Comparison of ENCODE assay signal across 1 fruit fly cellular context in the genomic region with DNA sequence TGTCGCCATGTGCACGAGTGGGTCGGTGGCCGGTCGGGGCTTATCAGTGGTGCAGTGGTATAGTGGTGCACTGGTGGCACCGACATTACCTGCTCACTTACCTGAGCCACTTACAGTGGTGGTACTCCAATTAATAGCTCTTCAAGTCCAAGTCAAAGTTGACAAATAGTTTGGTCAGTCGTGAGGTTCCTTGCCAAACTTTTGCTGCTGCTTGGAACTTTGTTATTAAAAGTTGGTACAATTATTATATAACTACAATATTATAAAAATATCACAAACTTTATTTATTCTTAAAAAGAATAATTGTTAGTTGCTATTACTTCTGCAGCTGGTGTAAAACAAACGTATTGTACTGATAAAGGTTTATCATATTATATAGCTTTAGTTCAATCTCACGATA.
TF ChIP-seq lines count a peak whose summit lies in the region.

No protein-coding gene starts in this region.

TF ChIP-seq in whole organism, embryonic, 481 proteins besides CTCF, POLR2A, EP300 and RAD21 (continued from another document):
- TF ChIP-seq fd3F (GFP tag; optimal IDR thresholded peaks at IDR 0.05; lab: Kevin White, UChicago): no peak
- no peak for TF ChIP-seq sna (GFP tag; IDR thresholded peaks at IDR 0.05; lab: Robert Waterston, UW; ENCODE audit: partially characterized antibody)
- peak; percentile 23 for TF ChIP-seq Med (GFP tag; lab: Kevin White, UChicago)
- TF ChIP-seq Hr51 (GFP tag; optimal IDR thresholded peaks at IDR 0.05; lab: Kevin White, UChicago): peak in 1 of 2 experiments; percentile 34
- TF ChIP-seq prd (optimal IDR thresholded peaks at IDR 0.05; lab: Kevin White, UChicago): no peak
- peak; percentile 44; the same call in 2 of the 3 replicates for TF ChIP-seq prd (GFP tag; IDR thresholded peaks at IDR 0.05; lab: Robert Waterston, UW)
- no peak for TF ChIP-seq z (GFP tag; IDR thresholded peaks at IDR 0.05; lab: Robert Waterston, UW)
- TF ChIP-seq H15 (GFP tag; IDR thresholded peaks at IDR 0.05; lab: Robert Waterston, UW): no peak
- no peak for TF ChIP-seq CG12769 (tag; optimal IDR thresholded peaks at IDR 0.05; lab: Kevin White, UChicago)
- no peak for TF ChIP-seq E2f2 (GFP tag; IDR thresholded peaks at IDR 0.05; lab: Robert Waterston, UW)
- no peak for TF ChIP-seq ATbp (GFP tag; optimal IDR thresholded peaks at IDR 0.05; lab: Kevin White, UChicago)
- no peak for TF ChIP-seq CG11504 (tag; optimal IDR thresholded peaks at IDR 0.05; lab: Kevin White, UChicago)
- no peak for TF ChIP-seq Sox100B (GFP tag; optimal IDR thresholded peaks at IDR 0.05; lab: Kevin White, UChicago)
- TF ChIP-seq HLH54F (GFP tag; optimal IDR thresholded peaks at IDR 0.05; lab: Kevin White, UChicago): no peak
- no peak for TF ChIP-seq sug (tag; optimal IDR thresholded peaks at IDR 0.05; lab: Kevin White, UChicago)
- TF ChIP-seq Kr (GFP tag; optimal IDR thresholded peaks at IDR 0.05; lab: Kevin White, UChicago): no peak
- no peak for TF ChIP-seq CG11456 (GFP tag; IDR thresholded peaks at IDR 0.05; lab: Robert Waterston, UW)
- no peak for TF ChIP-seq nom (GFP tag; optimal IDR thresholded peaks at IDR 0.05; lab: Kevin White, UChicago)
- peak; percentile 30; the same call in 1 of the 2 replicates for TF ChIP-seq Ptx1 (GFP tag; IDR thresholded peaks at IDR 0.05; lab: Robert Waterston, UW)
- TF ChIP-seq Hr3 (GFP tag; optimal IDR thresholded peaks at IDR 0.05; lab: Kevin White, UChicago): no peak
- peak; percentile 10 for TF ChIP-seq dmrt99B (tag; optimal IDR thresholded peaks at IDR 0.05; lab: Kevin White, UChicago)
- no peak for TF ChIP-seq salm (tag; optimal IDR thresholded peaks at IDR 0.05; lab: Kevin White, UChicago)
- TF ChIP-seq rib (GFP tag; IDR thresholded peaks at IDR 0.05; lab: Robert Waterston, UW): no peak
- no peak for TF ChIP-seq CG1233 (GFP tag; optimal IDR thresholded peaks at IDR 0.05; lab: Kevin White, UChicago)
- 0 out of 3 replicates have a peak, but pooled peaks have one; percentile 12 for TF ChIP-seq gce (GFP tag; IDR thresholded peaks at IDR 0.05; lab: Robert Waterston, UW)
- no peak for TF ChIP-seq CG7928 (GFP tag; optimal IDR thresholded peaks at IDR 0.05; lab: Kevin White, UChicago)
- TF ChIP-seq grau (tag; optimal IDR thresholded peaks at IDR 0.05; lab: Kevin White, UChicago): peak; percentile 5
- TF ChIP-seq CG17385 (GFP tag; optimal IDR thresholded peaks at IDR 0.05; lab: Kevin White, UChicago): no peak
- TF ChIP-seq Dll (GFP tag; IDR thresholded peaks at IDR 0.05; lab: Robert Waterston, UW; ENCODE audit: partially characterized antibody): no peak
- TF ChIP-seq pzg (GFP tag; optimal IDR thresholded peaks at IDR 0.05; lab: Kevin White, UChicago): no peak
- no peak for TF ChIP-seq fd102C (GFP tag; optimal IDR thresholded peaks at IDR 0.05; lab: Kevin White, UChicago)
- peak in 1 of 2 experiments; percentile 40 for TF ChIP-seq Pdp1 (GFP tag; optimal IDR thresholded peaks at IDR 0.05; lab: Kevin White, UChicago)
- TF ChIP-seq CG15011 (GFP tag; optimal IDR thresholded peaks at IDR 0.05; lab: Kevin White, UChicago): no peak
- peak; percentile 25; the same call in 1 of the 2 replicates for TF ChIP-seq CG6272 (GFP tag; IDR thresholded peaks at IDR 0.05; lab: Robert Waterston, UW)
- TF ChIP-seq CG12071 (GFP tag; optimal IDR thresholded peaks at IDR 0.05; lab: Kevin White, UChicago): no peak
- no peak for TF ChIP-seq bowl (GFP tag; IDR thresholded peaks at IDR 0.05; lab: Robert Waterston, UW)
- no peak for TF ChIP-seq Spps (tag; optimal IDR thresholded peaks at IDR 0.05; lab: Kevin White, UChicago)
- no peak for TF ChIP-seq CG10462 (GFP tag; optimal IDR thresholded peaks at IDR 0.05; lab: Kevin White, UChicago)
- TF ChIP-seq onecut (GFP tag; IDR thresholded peaks at IDR 0.05; lab: Robert Waterston, UW): no peak
- TF ChIP-seq Dfd (GFP tag; optimal IDR thresholded peaks at IDR 0.05; lab: Kevin White, UChicago): no peak
- no peak for TF ChIP-seq Scr (GFP tag; IDR thresholded peaks at IDR 0.05; lab: Robert Waterston, UW; ENCODE audit: partially characterized antibody)
- TF ChIP-seq CG11695 (GFP tag; IDR thresholded peaks at IDR 0.05; lab: Robert Waterston, UW): peak; percentile 55; the same call in 1 of the 3 replicates
- TF ChIP-seq Tbp (GFP tag; optimal IDR thresholded peaks at IDR 0.05; lab: Kevin White, UChicago): no peak
- TF ChIP-seq Dad (GFP tag; optimal IDR thresholded peaks at IDR 0.05; lab: Kevin White, UChicago): no peak
- no peak for TF ChIP-seq Sry-δ (GFP tag; optimal IDR thresholded peaks at IDR 0.05; lab: Kevin White, UChicago)
- TF ChIP-seq CG6654 (GFP tag; optimal IDR thresholded peaks at IDR 0.05; lab: Kevin White, UChicago): peak; percentile 81
- no peak for TF ChIP-seq zen (tag; optimal IDR thresholded peaks at IDR 0.05; lab: Kevin White, UChicago)
- TF ChIP-seq chinmo (GFP tag; IDR thresholded peaks at IDR 0.05; lab: Robert Waterston, UW; ENCODE audit: partially characterized antibody): no peak
- TF ChIP-seq CG7357 (GFP tag; IDR thresholded peaks at IDR 0.05; lab: Robert Waterston, UW): 0 out of 3 replicates have a peak, but pooled peaks have one; percentile 29
- no peak for TF ChIP-seq sens (GFP tag; lab: Kevin White, UChicago)
- TF ChIP-seq wek (GFP tag; optimal IDR thresholded peaks at IDR 0.05; lab: Kevin White, UChicago): no peak
- 0 out of 3 replicates have a peak, but pooled peaks have one; percentile 12 for TF ChIP-seq ci (GFP tag; IDR thresholded peaks at IDR 0.05; lab: Robert Waterston, UW)
- TF ChIP-seq CG16779 (GFP tag; IDR thresholded peaks at IDR 0.05; lab: Robert Waterston, UW): no peak
- TF ChIP-seq gfzf (GFP tag; optimal IDR thresholded peaks at IDR 0.05; lab: Kevin White, UChicago): no peak
- no peak for TF ChIP-seq CG17361 (GFP tag; IDR thresholded peaks at IDR 0.05; lab: Robert Waterston, UW)
- no peak for TF ChIP-seq disco-r (GFP tag; optimal IDR thresholded peaks at IDR 0.05; lab: Kevin White, UChicago)
- no peak for TF ChIP-seq CG33213 (GFP tag; optimal IDR thresholded peaks at IDR 0.05; lab: Kevin White, UChicago)
- no peak for TF ChIP-seq CG4854 (GFP tag; optimal IDR thresholded peaks at IDR 0.05; lab: Kevin White, UChicago)
- no peak for TF ChIP-seq CG9727 (GFP tag; optimal IDR thresholded peaks at IDR 0.05; lab: Kevin White, UChicago)
- no peak for TF ChIP-seq pb (GFP tag; optimal IDR thresholded peaks at IDR 0.05; lab: Kevin White, UChicago)
- no peak for TF ChIP-seq ERR (GFP tag; optimal IDR thresholded peaks at IDR 0.05; lab: Kevin White, UChicago)
- 0 out of 2 replicates have a peak, but pooled peaks have one; percentile 20 for TF ChIP-seq Xrp1 (GFP tag; IDR thresholded peaks at IDR 0.05; lab: Robert Waterston, UW)
- TF ChIP-seq hb (GFP tag; IDR thresholded peaks at IDR 0.05; lab: Robert Waterston, UW; ENCODE audit: partially characterized antibody): no peak
- no peak for TF ChIP-seq HmgZ (tag; optimal IDR thresholded peaks at IDR 0.05; lab: Kevin White, UChicago)
- TF ChIP-seq ken (GFP tag; IDR thresholded peaks at IDR 0.05; lab: Robert Waterston, UW): peak; percentile 47; the same call in 1 of the 3 replicates
- peak; percentile 5 for TF ChIP-seq CG17359 (tag; optimal IDR thresholded peaks at IDR 0.05; lab: Kevin White, UChicago)
- TF ChIP-seq CG9817 (tag; optimal IDR thresholded peaks at IDR 0.05; lab: Kevin White, UChicago): peak; percentile 16
- TF ChIP-seq pan (optimal IDR thresholded peaks at IDR 0.05; lab: Kevin White, UChicago): no peak
- TF ChIP-seq pan (GFP tag; optimal IDR thresholded peaks at IDR 0.05 in 1 of 2, IDR thresholded peaks at IDR 0.05 in 1 of 2): no peak
- TF ChIP-seq CG9437 (GFP tag; optimal IDR thresholded peaks at IDR 0.05; lab: Kevin White, UChicago): no peak
- TF ChIP-seq CG32772 (GFP tag; IDR thresholded peaks at IDR 0.05; lab: Robert Waterston, UW): no peak
- no peak for TF ChIP-seq CG10565 (GFP tag; optimal IDR thresholded peaks at IDR 0.05; lab: Kevin White, UChicago)
- TF ChIP-seq D19A (tag; optimal IDR thresholded peaks at IDR 0.05; lab: Kevin White, UChicago): peak; percentile 55
- TF ChIP-seq CG34422 (GFP tag; IDR thresholded peaks at IDR 0.05; lab: Robert Waterston, UW): no peak
- TF ChIP-seq CG3726 (GFP tag; IDR thresholded peaks at IDR 0.05; lab: Robert Waterston, UW): no peak
- 0 out of 2 replicates have a peak, but pooled peaks have one; percentile 22 for TF ChIP-seq Rx (GFP tag; IDR thresholded peaks at IDR 0.05; lab: Robert Waterston, UW)
- TF ChIP-seq Hey (tag; optimal IDR thresholded peaks at IDR 0.05; lab: Kevin White, UChicago): no peak
- TF ChIP-seq pum (GFP tag; optimal IDR thresholded peaks at IDR 0.05; lab: Kevin White, UChicago): no peak
- TF ChIP-seq dimm (GFP tag; IDR thresholded peaks at IDR 0.05; lab: Robert Waterston, UW): no peak
- TF ChIP-seq unpg (GFP tag; optimal IDR thresholded peaks at IDR 0.05; lab: Kevin White, UChicago): peak; percentile 25
- no peak for TF ChIP-seq sqz (GFP tag; optimal IDR thresholded peaks at IDR 0.05; lab: Kevin White, UChicago)
- TF ChIP-seq fd64A (GFP tag; optimal IDR thresholded peaks at IDR 0.05; lab: Kevin White, UChicago): no peak
- no peak for TF ChIP-seq knrl (GFP tag; IDR thresholded peaks at IDR 0.05; lab: Robert Waterston, UW; ENCODE audit: partially characterized antibody)
- no peak for TF ChIP-seq CG6765 (GFP tag; optimal IDR thresholded peaks at IDR 0.05; lab: Kevin White, UChicago)
- no peak for TF ChIP-seq seq (GFP tag; IDR thresholded peaks at IDR 0.05; lab: Robert Waterston, UW)
- no peak for TF ChIP-seq ap (GFP tag; IDR thresholded peaks at IDR 0.05; lab: Robert Waterston, UW)
- no peak for TF ChIP-seq vnd (GFP tag; IDR thresholded peaks at IDR 0.05; lab: Robert Waterston, UW; ENCODE audit: partially characterized antibody)
- TF ChIP-seq gcm (GFP tag; optimal IDR thresholded peaks at IDR 0.05; lab: Kevin White, UChicago): no peak
- peak; percentile 11 for TF ChIP-seq Oli (tag; optimal IDR thresholded peaks at IDR 0.05; lab: Kevin White, UChicago)
- peak; percentile 27 for TF ChIP-seq CG13424 (tag; optimal IDR thresholded peaks at IDR 0.05; lab: Kevin White, UChicago)
- TF ChIP-seq CG1792 (GFP tag; optimal IDR thresholded peaks at IDR 0.05; lab: Kevin White, UChicago): no peak
- TF ChIP-seq CG18262 (tag; optimal IDR thresholded peaks at IDR 0.05; lab: Kevin White, UChicago): no peak
- TF ChIP-seq CG11696 (GFP tag; IDR thresholded peaks at IDR 0.05; lab: Robert Waterston, UW): peak; percentile 88
- no peak for TF ChIP-seq CG2199 (GFP tag; IDR thresholded peaks at IDR 0.05; lab: Robert Waterston, UW)
- no peak for TF ChIP-seq Gug (GFP tag; IDR thresholded peaks at IDR 0.05; lab: Robert Waterston, UW)
- TF ChIP-seq CG18764 (GFP tag; optimal IDR thresholded peaks at IDR 0.05; lab: Kevin White, UChicago): no peak
- no peak for TF ChIP-seq Asciz (GFP tag; optimal IDR thresholded peaks at IDR 0.05; lab: Kevin White, UChicago)
- no peak for TF ChIP-seq vfl (GFP tag; optimal IDR thresholded peaks at IDR 0.05; lab: Kevin White, UChicago)
- peak; percentile 15; the same call in 1 of the 2 replicates for TF ChIP-seq CG10366 (GFP tag; IDR thresholded peaks at IDR 0.05; lab: Robert Waterston, UW)
